Worm (Caenorhabditis elegans): ENCODE data around the gene paml-1.

Gene paml-1

DNA sequence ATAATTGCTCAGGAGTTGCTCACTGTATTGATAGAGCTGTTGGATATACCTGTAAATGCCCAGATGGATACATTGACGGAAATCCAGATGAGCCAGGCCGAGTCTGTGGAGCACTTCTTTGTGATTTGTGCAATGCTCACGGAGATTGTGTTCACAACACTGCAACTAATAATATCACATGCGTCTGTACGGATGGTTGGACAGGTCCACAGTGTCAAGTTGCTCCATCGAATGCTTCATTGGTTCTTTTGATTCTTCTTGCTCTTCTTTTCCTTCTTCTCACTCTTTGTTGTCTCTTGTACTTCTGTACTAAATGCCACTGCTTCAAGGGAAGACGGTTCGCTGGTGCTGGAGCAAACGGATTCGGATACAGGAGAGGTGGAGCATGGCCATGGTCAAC is 52.0 kb downstream of the paml-1 start:
- TF ChIP-seq elt-1 (tag; optimal IDR thresholded peaks at IDR 0.05) (no peak), sem-4 (tag; optimal IDR thresholded peaks at IDR 0.05) (no peak), elt-3 (tag; optimal IDR thresholded peaks at IDR 0.05) (no peak), sma-3 (GFP tag; optimal IDR thresholded peaks at IDR 0.05) (no peak), sma-9 (GFP tag; optimal IDR thresholded peaks at IDR 0.05) (no peak), sma-9 (tag; optimal IDR thresholded peaks at IDR 0.05) (no peak), Y55F3AM.14 (GFP tag; optimal IDR thresholded peaks at IDR 0.05) (no peak), ceh-16 (tag; optimal IDR thresholded peaks at IDR 0.05) (no peak), ztf-11 (tag; optimal IDR thresholded peaks at IDR 0.05) (no peak), zag-1 (tag; optimal IDR thresholded peaks at IDR 0.05) (no peak), lsy-2 (tag; optimal IDR thresholded peaks at IDR 0.05) (no peak), mab-5 (tag; optimal IDR thresholded peaks at IDR 0.05) (no peak), snpc-4 (tag; optimal IDR thresholded peaks at IDR 0.05) (no peak), blmp-1 (tag; optimal IDR thresholded peaks at IDR 0.05; ENCODE audit: insufficient read depth) (no peak)

DNA sequence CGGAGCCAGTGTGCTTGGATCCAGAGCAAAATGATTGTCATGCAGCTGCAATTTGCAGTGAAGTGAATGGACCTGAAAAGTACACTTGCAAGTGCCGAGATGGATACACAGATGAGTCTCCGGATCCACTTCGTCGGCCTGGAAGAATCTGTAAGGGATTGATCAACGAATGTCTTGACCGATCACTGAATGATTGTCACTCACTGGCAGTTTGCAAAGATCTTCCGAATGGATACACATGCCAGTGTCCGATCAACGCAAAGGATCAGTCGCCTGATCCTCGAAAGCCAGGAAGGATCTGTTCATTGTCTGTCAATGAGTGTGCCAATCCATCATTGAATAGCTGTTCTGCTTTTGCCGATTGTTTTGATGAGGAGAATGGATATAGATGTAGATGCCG is 54.4 kb downstream of the paml-1 start:
- TF ChIP-seq lin-11 (tag; optimal IDR thresholded peaks at IDR 0.05), result no peak
- no peak for TF ChIP-seq nhr-129 (tag; optimal IDR thresholded peaks at IDR 0.05)
- TF ChIP-seq F13H6.1 (tag; optimal IDR thresholded peaks at IDR 0.05), result no peak
- no peak for TF ChIP-seq ceh-82 (tag; optimal IDR thresholded peaks at IDR 0.05)
- TF ChIP-seq snpc-4 (tag; optimal IDR thresholded peaks at IDR 0.05), result no peak
- TF ChIP-seq egl-27 (tag; optimal IDR thresholded peaks at IDR 0.05), result no peak

DNA sequence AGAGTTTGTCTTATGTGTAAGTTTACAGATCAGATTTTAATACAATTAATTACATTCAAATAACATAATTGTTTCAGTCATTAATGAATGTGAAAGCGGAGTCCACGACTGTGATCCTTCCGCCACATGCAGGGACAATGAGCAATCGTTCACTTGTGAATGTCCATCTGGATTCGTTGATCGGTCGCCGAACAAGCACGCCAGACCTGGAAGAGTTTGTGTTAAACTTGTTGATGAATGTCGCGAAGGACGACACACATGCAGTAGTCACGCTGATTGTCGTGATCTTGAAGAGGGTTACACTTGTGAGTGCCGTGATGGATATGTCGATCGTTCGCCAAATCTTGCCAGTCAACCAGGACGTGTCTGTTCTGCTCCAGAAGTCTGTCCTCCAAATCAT is 55.3 kb downstream of the paml-1 start:
- TF ChIP-seq mdl-1 (tag; optimal IDR thresholded peaks at IDR 0.05), result no peak
- no peak for TF ChIP-seq Y55F3AM.14 (GFP tag; optimal IDR thresholded peaks at IDR 0.05)
- TF ChIP-seq dmd-4 (tag; optimal IDR thresholded peaks at IDR 0.05), result no peak
- TF ChIP-seq egl-27 (tag; optimal IDR thresholded peaks at IDR 0.05), result no peak
- TF ChIP-seq R02D3.7 (tag; optimal IDR thresholded peaks at IDR 0.05), result no peak
- TF ChIP-seq aly-2 (tag; optimal IDR thresholded peaks at IDR 0.05), result no peak
- no peak for TF ChIP-seq skn-1 (tag; optimal IDR thresholded peaks at IDR 0.05)
- no peak for TF ChIP-seq snpc-4 (tag; optimal IDR thresholded peaks at IDR 0.05)
- no peak for TF ChIP-seq nhr-11 (tag; optimal IDR thresholded peaks at IDR 0.05)
- TF ChIP-seq ztf-1 (GFP tag; conservative IDR thresholded peaks at IDR 0.05), result no peak
- TF ChIP-seq nhr-21 (tag; optimal IDR thresholded peaks at IDR 0.05), result no peak
- TF ChIP-seq sma-9 (GFP tag; optimal IDR thresholded peaks at IDR 0.05), result no peak
- TF ChIP-seq sma-9 (tag; optimal IDR thresholded peaks at IDR 0.05), result no peak
- no peak for TF ChIP-seq ceh-82 (tag; optimal IDR thresholded peaks at IDR 0.05)
- no peak for TF ChIP-seq sma-3 (GFP tag; optimal IDR thresholded peaks at IDR 0.05)
- TF ChIP-seq sem-4 (tag; optimal IDR thresholded peaks at IDR 0.05), result no peak

All from whole organism, L2 larva.